Worm (Caenorhabditis elegans): ENCODE data around the gene T09F3.2.

T09F3.2 gene

ce11 chrII:10357468-10358007 is 33.4 kb upstream of the T09F3.2 start, which contains the start of gene C07E3.3:
Gene C07E3.3, minus strand, starts transcription at chrII:10357518.
- TF ChIP-seq ztf-18 (tag; optimal IDR thresholded peaks at IDR 0.05) = no peak

DNA sequence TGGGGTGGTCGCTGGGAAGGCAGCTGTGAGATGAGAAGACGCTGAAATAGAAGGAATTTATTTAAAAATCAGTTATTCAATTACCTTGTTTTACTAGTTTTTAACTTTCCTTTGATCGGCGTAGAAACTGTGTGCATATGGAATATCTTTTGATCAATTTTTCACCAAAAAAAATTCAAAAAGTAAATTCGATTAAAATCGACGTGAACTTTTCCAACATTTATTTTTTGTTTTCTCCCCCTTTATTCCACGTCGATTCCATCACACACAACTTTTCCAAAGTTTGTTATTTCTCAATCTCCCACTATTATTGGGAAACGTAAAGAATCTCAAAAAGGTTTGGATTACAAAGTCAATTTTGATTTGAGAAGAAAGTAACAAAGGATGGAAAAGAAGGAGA is 30.5 kb upstream of the T09F3.2 start, which contains the start of gene C07E3.4:
TSS of gene C07E3.4 (plus strand) at position 301 of the 400 bp plus-strand sequence.
- TF ChIP-seq attf-6 (GFP tag; IDR thresholded peaks at IDR 0.05) (no peak), lag-1 (GFP tag; IDR thresholded peaks at IDR 0.05) (no peak), rec-8 (tag; optimal IDR thresholded peaks at IDR 0.05) (no peak), pbrm-1 (GFP tag; IDR thresholded peaks at IDR 0.05) (no peak), madf-8 (GFP tag; conservative IDR thresholded peaks at IDR 0.05) (no peak), dox-1 (GFP tag; IDR thresholded peaks at IDR 0.05) (no peak), fkh-3 (tag; optimal IDR thresholded peaks at IDR 0.05) (no peak)

- no peak for TF ChIP-seq cebp-1 (GFP tag; IDR thresholded peaks at IDR 0.05)
- no peak for TF ChIP-seq cebp-1 (tag; optimal IDR thresholded peaks at IDR 0.05)
- TF ChIP-seq nhr-90 (tag; optimal IDR thresholded peaks at IDR 0.05) = no peak
- no peak for TF ChIP-seq nhr-179 (tag; optimal IDR thresholded peaks at IDR 0.05)
- no peak for TF ChIP-seq nfya-2 (GFP tag; IDR thresholded peaks at IDR 0.05)
Observed at ce11 chrII:10367202-10367601, 23.8 kb upstream of the T09F3.2 start, which contains the start of gene ceh-57. Gene ceh-57, minus strand, starts transcription at chrII:10367296.

DNA sequence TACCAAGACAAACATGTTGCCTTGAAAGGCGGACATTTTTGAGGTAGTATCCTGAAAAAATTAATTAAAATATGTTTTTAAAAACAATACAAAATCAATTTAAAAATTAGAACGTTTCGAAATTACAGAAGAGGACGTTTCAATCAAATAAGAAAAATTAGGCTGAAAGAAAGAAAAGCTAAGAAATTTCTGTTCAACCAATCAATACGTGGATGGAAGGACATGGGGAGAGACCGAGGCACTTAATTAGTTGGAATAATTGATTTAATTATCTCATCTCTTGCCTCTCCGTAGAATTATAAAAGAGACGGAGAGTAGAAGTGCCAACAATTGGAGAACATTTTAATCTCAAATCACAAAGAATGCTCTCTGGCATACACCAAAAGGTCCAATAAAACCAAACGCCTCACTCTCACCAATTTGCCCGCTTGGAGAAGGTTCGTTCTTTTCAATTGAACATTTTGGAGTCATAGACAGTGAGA is 21.4 kb upstream of the T09F3.2 start, which contains the start of gene ceh-58:
TSS of gene ceh-58 (minus strand) at position 51 of the 482 bp plus-strand sequence.
- TF ChIP-seq zim-3 (tag; optimal IDR thresholded peaks at IDR 0.05) (no peak), ceh-40 (GFP tag; IDR thresholded peaks at IDR 0.05) (no peak), ztf-26 (tag; optimal IDR thresholded peaks at IDR 0.05) (no peak), F57A8.1 (GFP tag; optimal IDR thresholded peaks at IDR 0.05) (no peak), somi-1 (GFP tag; optimal IDR thresholded peaks at IDR 0.05) (no peak), Y67H2A.10 (GFP tag; conservative IDR thresholded peaks at IDR 0.05) (no peak), F39B2.1 (GFP tag; IDR thresholded peaks at IDR 0.05) (no peak), ccch-3 (GFP tag; optimal IDR thresholded peaks at IDR 0.05) (no peak), lin-35 (GFP tag; optimal IDR thresholded peaks at IDR 0.05) (no peak), repo-1 (tag; optimal IDR thresholded peaks at IDR 0.05) (no peak), dox-1 (GFP tag; IDR thresholded peaks at IDR 0.05) (no peak), F49E8.2 (tag; optimal IDR thresholded peaks at IDR 0.05; ENCODE audit: insufficient read depth) (no peak), F57C9.4 (tag; optimal IDR thresholded peaks at IDR 0.05) (no peak), lag-1 (GFP tag; IDR thresholded peaks at IDR 0.05) (no peak), nfya-1 (tag; optimal IDR thresholded peaks at IDR 0.05; ENCODE audit: borderline replicate concordance, insufficient read depth) (no peak), hmg-20 (GFP tag; IDR thresholded peaks at IDR 0.05) (no peak), fkh-3 (tag; optimal IDR thresholded peaks at IDR 0.05) (no peak), hsf-1 (GFP tag; IDR thresholded peaks at IDR 0.05) (no peak)

DNA sequence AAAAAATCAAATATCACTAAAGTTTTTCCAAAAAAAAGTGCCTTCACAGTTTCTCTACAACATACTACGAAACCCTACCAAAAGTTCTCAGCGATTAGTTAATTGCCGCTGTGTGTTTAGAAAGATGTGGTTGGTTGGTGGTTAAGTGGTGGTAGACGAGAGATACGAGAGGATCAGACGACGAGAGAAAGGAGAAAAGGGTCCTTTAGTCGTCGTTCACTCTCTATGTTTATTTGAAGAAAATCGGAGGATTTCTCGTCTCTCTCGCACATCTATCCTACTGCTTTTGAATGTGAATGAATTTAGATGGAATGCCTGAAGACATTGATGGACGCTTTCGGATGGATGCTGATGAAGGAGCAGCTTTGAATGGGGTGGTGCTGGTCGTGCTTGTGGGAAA is 20.1 kb upstream of the T09F3.2 start:
- TF ChIP-seq ceh-27 (GFP tag; optimal IDR thresholded peaks at IDR 0.05) (peak; percentile 20), F37B4.10 (GFP tag; IDR thresholded peaks at IDR 0.05) (no peak)

ce11 chrII:10373016-10373415 is 17.9 kb upstream of the T09F3.2 start:
- TF ChIP-seq hlh-12 (tag; optimal IDR thresholded peaks at IDR 0.05) (no peak), nhr-80 (tag; optimal IDR thresholded peaks at IDR 0.05) (peak; percentile 25), cebp-1 (GFP tag; IDR thresholded peaks at IDR 0.05) (peak; percentile 11; the same call in 1 of the 2 replicates), cebp-1 (tag; optimal IDR thresholded peaks at IDR 0.05) (peak; percentile 53), nfyb-1 (GFP tag; IDR thresholded peaks at IDR 0.05) (no peak)

Data from whole organism, young adult.